Worm (Caenorhabditis elegans) whole organism, L4/young adult: Measurements from ENCODE around the gene rfth-1.

Experiments used
- W03F9.2 ChIP-seq: fragments of 150-350 bp; optimal IDR thresholded peaks from 2 replicates; lab custom pipeline; 2014; ENCODE audit warnings: missing biosample characterization, missing genetic modification characterization
- dao-5 ChIP-seq: sonication (generic microtip); optimal IDR thresholded peaks from 2 replicates; lab custom pipeline; 2016; ENCODE audit warnings: missing genotype, missing genetic modification characterization, moderate library complexity, missing compliant biosample characterization
- him-1 ChIP-seq: sonication (generic microtip); optimal IDR thresholded peaks from 2 replicates; lab custom pipeline; 2016; ENCODE audit warnings: missing genotype, missing genetic modification reagents, missing genetic modification characterization, missing compliant biosample characterization

DNA sequence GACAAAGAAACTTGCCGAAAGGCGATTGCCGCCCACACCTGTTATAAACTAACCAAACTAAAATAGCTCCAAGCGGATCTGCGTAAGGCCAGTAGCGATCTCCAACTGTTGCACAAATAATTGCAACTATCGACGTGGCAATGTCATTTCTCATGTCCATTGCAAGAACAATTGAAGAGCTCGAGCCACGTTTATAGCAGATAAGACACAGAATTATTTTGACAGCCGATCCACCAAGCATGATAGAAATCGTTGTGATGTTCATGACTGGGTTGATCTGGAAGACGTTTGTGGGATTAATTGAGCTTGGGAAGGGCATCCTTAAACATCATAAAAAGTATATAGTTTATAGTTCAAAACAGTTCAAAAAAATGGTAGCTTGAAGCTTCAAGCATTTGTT is 31.9 kb upstream of the rfth-1 start:
- TF ChIP-seq dao-5 (tag; lab: Kevin White, UChicago) (no peak), him-1 (tag; lab: Kevin White, UChicago) (no peak), W03F9.2 (no peak)
